Fruit fly (Drosophila melanogaster) whole organism, embryonic: ENCODE measurements around the gene ppk17.

ENCODE experiments used
- BtbVII ChIP-seq: fragments of 200-800 bp; sonication (Bioruptor generic); optimal IDR thresholded peaks from 3 replicates; lab custom pipeline; 2017; ENCODE audit warnings: missing biosample characterization, mild to moderate bottlenecking, missing genetic modification characterization
- CG10462 ChIP-seq: fragments of 200-800 bp; sonication (Bioruptor generic); optimal IDR thresholded peaks from 2 replicates; lab custom pipeline; 2016; ENCODE audit warnings: missing biosample characterization, missing genetic modification characterization
- CG11085 ChIP-seq: fragments of 200-800 bp; sonication (Bioruptor generic); IDR thresholded peaks from 2 replicates; pipeline ENCODE4 v1.3.6; 2022; ENCODE audit warnings: missing biosample characterization, missing genetic modification characterization
- CG12659 ChIP-seq: fragments of 200-800 bp; sonication (Bioruptor generic); optimal IDR thresholded peaks from 3 replicates; lab custom pipeline; 2017; ENCODE audit warnings: mild to moderate bottlenecking, missing biosample characterization, missing genetic modification reagents, missing genetic modification characterization
- CG13296 ChIP-seq: fragments of 200-800 bp; sonication (Bioruptor generic); optimal IDR thresholded peaks from 3 replicates; lab custom pipeline; 2018; ENCODE audit warnings: missing biosample characterization, mild to moderate bottlenecking, missing genetic modification characterization
- CG14050 ChIP-seq: fragments of 200-800 bp; sonication (Bioruptor generic); IDR thresholded peaks from 3 replicates; pipeline ENCODE4 v1.3.6; 2022; ENCODE audit warnings: missing biosample characterization, missing genetic modification characterization
- CG14667 ChIP-seq: fragments of 200-800 bp; sonication (Bioruptor generic); IDR thresholded peaks from 2 replicates; pipeline ENCODE4 v1.3.6; 2022; ENCODE audit warnings: missing biosample characterization, missing genetic modification characterization
- CG17359 ChIP-seq: fragments of 200-800 bp; sonication (Bioruptor generic); optimal IDR thresholded peaks from 3 replicates; lab custom pipeline; 2018; ENCODE audit warnings: missing biosample characterization, mild to moderate bottlenecking, missing genetic modification characterization, moderate library complexity
- CG17361 ChIP-seq: fragments of 200-800 bp; sonication (Bioruptor generic); IDR thresholded peaks from 3 replicates; pipeline ENCODE4 v1.3.6; 2022; ENCODE audit warnings: missing biosample characterization, missing genetic modification characterization
- CG18476 ChIP-seq: fragments of 200-800 bp; sonication (Bioruptor generic); optimal IDR thresholded peaks from 2 replicates; lab custom pipeline; 2016; ENCODE audit warnings: missing biosample characterization, mild to moderate bottlenecking, missing genetic modification characterization
- CG2889 ChIP-seq: fragments of 200-800 bp; sonication (Bioruptor generic); IDR thresholded peaks from 3 replicates; pipeline ENCODE4 v1.3.6; 2022; ENCODE audit warnings: missing biosample characterization, missing genetic modification characterization
- CG3838 ChIP-seq: fragments of 200-800 bp; sonication (Bioruptor generic); optimal IDR thresholded peaks from 3 replicates; lab custom pipeline; 2016; ENCODE audit warnings: missing biosample characterization, missing genetic modification characterization
- CG4820 ChIP-seq: fragments of 200-800 bp; sonication (Bioruptor generic); optimal IDR thresholded peaks from 3 replicates; lab custom pipeline; 2016; ENCODE audit warnings: missing biosample characterization, missing genetic modification characterization
- CG6654 ChIP-seq: fragments of 200-800 bp; sonication (Bioruptor generic); optimal IDR thresholded peaks from 2 replicates; lab custom pipeline; 2017; ENCODE audit warnings: missing biosample characterization, mild to moderate bottlenecking, missing genetic modification characterization
- CG6854 ChIP-seq: fragments of 200-800 bp; sonication (Bioruptor generic); optimal IDR thresholded peaks from 3 replicates; lab custom pipeline; 2017; ENCODE audit warnings: missing biosample characterization, mild to moderate bottlenecking, missing genetic modification characterization
- CG7745 ChIP-seq: fragments of 200-800 bp; sonication (Bioruptor generic); optimal IDR thresholded peaks from 2 replicates; lab custom pipeline; 2018; ENCODE audit warnings: missing biosample characterization, mild to moderate bottlenecking, missing genetic modification characterization, moderate library complexity
- CG8944 ChIP-seq: fragments of 200-800 bp; sonication (Bioruptor generic); optimal IDR thresholded peaks from 3 replicates; lab custom pipeline; 2016; ENCODE audit warnings: missing biosample characterization, missing genetic modification characterization
- CG9876 ChIP-seq: fragments of 200-800 bp; sonication (Bioruptor generic); optimal IDR thresholded peaks from 2 replicates; lab custom pipeline; 2016; ENCODE audit warnings: missing biosample characterization, missing genetic modification characterization
- Deaf1 ChIP-seq: fragments of 200-800 bp; optimal IDR thresholded peaks from 3 replicates; lab custom pipeline; 2019; ENCODE audit warnings: missing biosample characterization, mild to moderate bottlenecking, missing genetic modification characterization, moderate library complexity
- Doc3 ChIP-seq: fragments of 200-800 bp; sonication (Bioruptor generic); IDR thresholded peaks from 3 replicates; pipeline ENCODE4 v1.3.6; 2022; ENCODE audit warnings: missing biosample characterization, missing genetic modification characterization; ENCODE audit not compliant: partially characterized antibody
- E2f1 ChIP-seq: fragments of 200-800 bp; sonication (Bioruptor generic); IDR thresholded peaks from 2 replicates; pipeline ENCODE4 v1.3.6; 2022; ENCODE audit warnings: missing biosample characterization, missing genetic modification characterization
- Mad ChIP-seq: fragments of 200-800 bp; sonication (Bioruptor generic); optimal IDR thresholded peaks from 2 replicates; lab custom pipeline; 2016; ENCODE audit warnings: missing biosample characterization, missing genetic modification characterization
- Pdp1 ChIP-seq, 2 experiments: fragments of 200-800 bp; sonication (Bioruptor generic); optimal IDR thresholded peaks; 3 replicates each; lab custom pipeline; 2016; ENCODE audit warnings: missing biosample characterization in 2 of 2, missing genetic modification characterization in 2 of 2, mild to moderate bottlenecking in 1 of 2, moderate library complexity in 1 of 2
- Ravus ChIP-seq: fragments of 200-800 bp; sonication (Bioruptor generic); IDR thresholded peaks from 2 replicates; pipeline ENCODE4 v1.3.6; 2022; ENCODE audit warnings: missing biosample characterization, missing genetic modification characterization
- Spps ChIP-seq: fragments of 200-800 bp; sonication (Bioruptor generic); optimal IDR thresholded peaks from 2 replicates; lab custom pipeline; 2018; ENCODE audit warnings: missing biosample characterization, mild to moderate bottlenecking, missing genetic modification characterization
- Stat92E ChIP-seq, 3 experiments: fragments of >200 bp in 2 of 3; fragments of 200-800 bp in 1 of 3; sonication (Bioruptor generic) in 1 of 3; optimal IDR thresholded peaks; 2 replicates each; lab custom pipeline; 2017 to 2019; ENCODE audit warnings: missing biosample characterization in 3 of 3, missing genetic modification characterization in 3 of 3, mild to moderate bottlenecking in 1 of 3, moderate library complexity in 1 of 3
- Trl ChIP-seq, 3 experiments: fragments of >200 bp in 2 of 3; fragments of 200-800 bp in 1 of 3; sonication (Bioruptor generic) in 1 of 3; optimal IDR thresholded peaks; 2 replicates in 1 of 3; 3 replicates in 2 of 3; lab custom pipeline; 2016 to 2017; ENCODE audit warnings: missing biosample characterization in 1 of 3, missing genetic modification characterization in 1 of 3
- cad ChIP-seq: fragments of >200 bp; optimal IDR thresholded peaks from 2 replicates; lab custom pipeline; 2017; ENCODE audit warnings: missing biosample characterization, missing genetic modification characterization
- chn ChIP-seq: fragments of 200-800 bp; sonication (Bioruptor generic); optimal IDR thresholded peaks from 2 replicates; lab custom pipeline; 2016; ENCODE audit warnings: missing biosample characterization, missing genetic modification characterization
- ci ChIP-seq: fragments of 200-800 bp; sonication (Bioruptor generic); IDR thresholded peaks from 3 replicates; pipeline ENCODE4 v1.3.6; 2022; ENCODE audit warnings: missing biosample characterization, missing genetic modification characterization
- croc ChIP-seq: fragments of 200-800 bp; sonication (Bioruptor generic); conservative IDR thresholded peaks from 3 replicates; pipeline ENCODE4 v1.3.6; 2022; ENCODE audit warnings: missing biosample characterization, missing genetic modification characterization
- crp ChIP-seq, 2 experiments: fragments of 200-800 bp; sonication (Bioruptor generic); optimal IDR thresholded peaks; 2 replicates in 1 of 2; 3 replicates in 1 of 2; lab custom pipeline; 2017; ENCODE audit warnings: missing biosample characterization in 2 of 2, missing genetic modification characterization in 2 of 2, mild to moderate bottlenecking in 1 of 2, moderate library complexity in 1 of 2
- dmrt99B ChIP-seq: fragments of 200-800 bp; sonication (Bioruptor generic); optimal IDR thresholded peaks from 2 replicates; lab custom pipeline; 2018; ENCODE audit warnings: missing biosample characterization, mild to moderate bottlenecking, missing genetic modification characterization, moderate library complexity
- dysf ChIP-seq: fragments of 200-800 bp; sonication (Bioruptor generic); IDR thresholded peaks from 3 replicates; pipeline ENCODE4 v1.3.6; 2022; ENCODE audit warnings: missing biosample characterization, missing genetic modification characterization
- ftz-f1 ChIP-seq: fragments of 200-800 bp; sonication (Bioruptor generic); optimal IDR thresholded peaks from 2 replicates; lab custom pipeline; 2016; ENCODE audit warnings: missing biosample characterization, missing genetic modification characterization
- grau ChIP-seq: fragments of 200-800 bp; optimal IDR thresholded peaks from 3 replicates; lab custom pipeline; 2019; ENCODE audit warnings: missing biosample characterization, mild to moderate bottlenecking, missing genetic modification characterization, moderate library complexity
- ham ChIP-seq: fragments of 200-800 bp; sonication (Bioruptor generic); IDR thresholded peaks from 2 replicates; pipeline ENCODE4 v1.3.6; 2022; ENCODE audit warnings: missing biosample characterization, missing genetic modification characterization
- ind ChIP-seq: fragments of 200-800 bp; sonication (Bioruptor generic); optimal IDR thresholded peaks from 3 replicates; lab custom pipeline; 2016; ENCODE audit warnings: missing biosample characterization, missing genetic modification characterization
- kah ChIP-seq: fragments of 200-800 bp; sonication (Bioruptor generic); optimal IDR thresholded peaks from 2 replicates; lab custom pipeline; 2018; ENCODE audit warnings: missing biosample characterization, mild to moderate bottlenecking, missing genetic modification characterization
- kay ChIP-seq: fragments of 200-800 bp; sonication (Bioruptor generic); optimal IDR thresholded peaks from 2 replicates; lab custom pipeline; 2016; ENCODE audit warnings: missing biosample characterization, missing genetic modification characterization
- kni ChIP-seq: fragments of 200-800 bp; sonication (Bioruptor generic); optimal IDR thresholded peaks from 3 replicates; lab custom pipeline; 2017; ENCODE audit warnings: mild to moderate bottlenecking, missing biosample characterization, missing genetic modification reagents, missing genetic modification characterization
- onecut ChIP-seq: fragments of 200-800 bp; sonication (Bioruptor generic); IDR thresholded peaks from 2 replicates; pipeline ENCODE4 v1.3.6; 2022; ENCODE audit warnings: missing biosample characterization, missing genetic modification characterization
- ro ChIP-seq: fragments of 200-800 bp; sonication (Bioruptor generic); IDR thresholded peaks from 2 replicates; pipeline ENCODE4 v1.3.6; 2022; ENCODE audit warnings: missing biosample characterization, missing genetic modification characterization
- salm ChIP-seq: fragments of 200-800 bp; sonication (Bioruptor generic); optimal IDR thresholded peaks from 2 replicates; lab custom pipeline; 2018; ENCODE audit warnings: missing biosample characterization, mild to moderate bottlenecking, missing genetic modification characterization
- stwl ChIP-seq: fragments of 200-800 bp; sonication (Bioruptor generic); optimal IDR thresholded peaks from 3 replicates; lab custom pipeline; 2018; ENCODE audit warnings: missing biosample characterization, mild to moderate bottlenecking, missing genetic modification characterization, moderate library complexity
- toy ChIP-seq: fragments of 200-800 bp; sonication (Bioruptor generic); IDR thresholded peaks from 2 replicates; pipeline ENCODE4 v1.3.6; 2022; ENCODE audit warnings: missing biosample characterization, missing genetic modification characterization
- ttk ChIP-seq: fragments of 200-800 bp; sonication (Bioruptor generic); IDR thresholded peaks from 2 replicates; pipeline ENCODE4 v2.1.2; 2022; ENCODE audit warnings: missing biosample characterization, missing genetic modification characterization
- vnd ChIP-seq: fragments of 200-800 bp; sonication (Bioruptor generic); IDR thresholded peaks from 3 replicates; pipeline ENCODE4 v1.3.6; 2022; ENCODE audit warnings: missing biosample characterization, missing genetic modification characterization; ENCODE audit not compliant: partially characterized antibody

Gene ppk17

dm6 chr2L:16720707-16721700 is 39.4 kb downstream of the ppk17 start (continued):
- TF ChIP-seq CG7745 = peak; percentile 7
- peak; percentile 94 for TF ChIP-seq CG18476 (GFP tag; lab: Kevin White, UChicago)
- peak; percentile 93 for TF ChIP-seq CG14667
- peak; percentile 76 for TF ChIP-seq CG6654 (GFP tag; lab: Kevin White, UChicago)
- peak in 1 of 2 experiments; percentile 47 for TF ChIP-seq crp (GFP tag; optimal IDR thresholded peaks at IDR 0.05; lab: Kevin White, UChicago)
- peak; percentile 83 for TF ChIP-seq grau (tag; lab: Kevin White, UChicago)
- no peak for TF ChIP-seq Doc3 (GFP tag; lab: Robert Waterston, UW)
- peak; percentile 95 for TF ChIP-seq E2f1 (GFP tag; lab: Robert Waterston, UW)
- peak; percentile 84 for TF ChIP-seq CG6854 (GFP tag; lab: Kevin White, UChicago)
- TF ChIP-seq CG3838 (GFP tag; lab: Kevin White, UChicago) = peak; percentile 73
- peak; percentile 96 for TF ChIP-seq dmrt99B (tag; lab: Kevin White, UChicago)
- peak; percentile 86 for TF ChIP-seq CG10462
- no peak; the same call in 1 of the 2 replicates for TF ChIP-seq ham (GFP tag; lab: Robert Waterston, UW)
- TF ChIP-seq kay = peak; percentile 93
- TF ChIP-seq ftz-f1 (GFP tag; lab: Kevin White, UChicago) = no peak
- peak; percentile 73 for TF ChIP-seq salm (tag; lab: Kevin White, UChicago)
- peak; percentile 28 to 33 for TF ChIP-seq Trl (optimal IDR thresholded peaks at IDR 0.05; lab: Kevin White, UChicago)
- peak; percentile 76 for TF ChIP-seq Trl (GFP tag; optimal IDR thresholded peaks at IDR 0.05; lab: Kevin White, UChicago)
- TF ChIP-seq ind (GFP tag; lab: Kevin White, UChicago) = peak; percentile 95
- no peak for TF ChIP-seq vnd (GFP tag; lab: Robert Waterston, UW)
- TF ChIP-seq cad (GFP tag; lab: Kevin White, UChicago) = no peak
- TF ChIP-seq CG17359 (tag; lab: Kevin White, UChicago) = peak; percentile 98
- TF ChIP-seq Ravus (GFP tag; lab: Robert Waterston, UW) = peak; percentile 80
- TF ChIP-seq ci (GFP tag; lab: Robert Waterston, UW) = peak; percentile 97
- TF ChIP-seq CG13296 (GFP tag; lab: Kevin White, UChicago) = peak; percentile 85
- no peak for TF ChIP-seq CG9876 (GFP tag; lab: Kevin White, UChicago)
- peak; percentile 89 for TF ChIP-seq CG11085
- TF ChIP-seq chn (GFP tag; lab: Kevin White, UChicago) = peak; percentile 82
- peak; percentile 94 for TF ChIP-seq ttk (GFP tag; lab: Robert Waterston, UW)
- peak; percentile 69 for TF ChIP-seq BtbVII (GFP tag; lab: Kevin White, UChicago)
- TF ChIP-seq CG17361 (GFP tag; lab: Robert Waterston, UW) = peak; percentile 96
- peak; percentile 87 for TF ChIP-seq CG2889
- TF ChIP-seq CG14050 (GFP tag; lab: Robert Waterston, UW) = peak; percentile 93
- peak; percentile 29 for TF ChIP-seq Deaf1
- TF ChIP-seq kni (GFP tag; lab: Kevin White, UChicago) = no peak
- peak; percentile 77 for TF ChIP-seq Mad (GFP tag; lab: Kevin White, UChicago)
- TF ChIP-seq stwl = peak; percentile 22
- TF ChIP-seq CG8944 (GFP tag; lab: Kevin White, UChicago) = peak; percentile 52
- TF ChIP-seq Stat92E (GFP tag; optimal IDR thresholded peaks at IDR 0.05; lab: Kevin White, UChicago) = peak in 1 of 3 experiments; percentile 79
- peak; percentile 88 for TF ChIP-seq croc (GFP tag; lab: Robert Waterston, UW)
- TF ChIP-seq CG12659 = peak; percentile 90
- TF ChIP-seq onecut = peak; percentile 88
- TF ChIP-seq toy = peak; percentile 90
- peak; percentile 93 for TF ChIP-seq CG4820 (GFP tag; lab: Kevin White, UChicago)
- peak; percentile 96 for TF ChIP-seq dysf (GFP tag; lab: Robert Waterston, UW)
- peak; percentile 78 for TF ChIP-seq kah (GFP tag; lab: Kevin White, UChicago)
- peak; percentile 91 for TF ChIP-seq Spps (tag; lab: Kevin White, UChicago)
- TF ChIP-seq Pdp1 (GFP tag; optimal IDR thresholded peaks at IDR 0.05; lab: Kevin White, UChicago) = peak; percentile 79 to 87
- peak; percentile 88 for TF ChIP-seq ro (GFP tag; lab: Robert Waterston, UW)
